Worm (Caenorhabditis elegans) whole organism, early embryonic: ENCODE results near the gene srh-68.
A peak's percentile ranks its signal among the peaks of the same experiment; 100 is the strongest.
"Not testable (repeated sequence)": the region's sequence is repeated elsewhere in the genome, so short reads cannot be mapped to it uniquely, and the experiment has no call there.

Source experiments
- B0310.2 ChIP-seq: sonication (generic microtip); optimal IDR thresholded peaks from 2 replicates; lab custom pipeline; 2016; ENCODE audit warnings: mild to moderate bottlenecking, missing genetic modification characterization, missing compliant biosample characterization
- F13C5.2 ChIP-seq: sonication (generic microtip); optimal IDR thresholded peaks from 2 replicates; lab custom pipeline; 2017; ENCODE audit warnings: mild to moderate bottlenecking, missing genetic modification characterization, inconsistent platforms, missing compliant biosample characterization
- aly-1 ChIP-seq: sonication (generic microtip); optimal IDR thresholded peaks from 2 replicates; lab custom pipeline; 2016; ENCODE audit warnings: missing genetic modification characterization, missing compliant biosample characterization
- ama-1 ChIP-seq: fragments of 150-350 bp; optimal IDR thresholded peaks from 2 replicates; lab custom pipeline; 2014
- ceh-13 ChIP-seq: fragments of 200-800 bp; sonication (Bioruptor generic); optimal IDR thresholded peaks from 2 replicates; lab custom pipeline; 2018; ENCODE audit warnings: mild to moderate bottlenecking, missing genetic modification characterization, missing compliant biosample characterization
- ceh-36 ChIP-seq: sonication (generic microtip); optimal IDR thresholded peaks from 2 replicates; lab custom pipeline; 2016; ENCODE audit warnings: missing genetic modification characterization, inconsistent platforms, missing compliant biosample characterization
- ets-7 ChIP-seq: sonication (generic microtip); optimal IDR thresholded peaks from 2 replicates; lab custom pipeline; 2016; ENCODE audit warnings: missing genotype, missing genetic modification characterization, missing compliant biosample characterization
- flt-1 ChIP-seq: fragments of 200-800 bp; sonication (Bioruptor generic); IDR thresholded peaks from 2 replicates; pipeline ENCODE4 v1.3.6; 2022; ENCODE audit warnings: missing genetic modification characterization, missing compliant biosample characterization
- hmbx-1 ChIP-seq: sonication (generic microtip); optimal IDR thresholded peaks from 2 replicates; lab custom pipeline; 2016; ENCODE audit warnings: mild to moderate bottlenecking, missing genetic modification characterization, missing compliant biosample characterization
- hmg-4 ChIP-seq: fragments of 200-800 bp; sonication (Bioruptor generic); optimal IDR thresholded peaks from 2 replicates; lab custom pipeline; 2018; ENCODE audit warnings: mild to moderate bottlenecking, missing genetic modification characterization, missing compliant biosample characterization
- hnd-1 ChIP-seq: sonication (generic microtip); optimal IDR thresholded peaks from 2 replicates; lab custom pipeline; 2016; ENCODE audit warnings: missing genetic modification characterization, missing compliant biosample characterization
- pes-1 ChIP-seq: fragments of 200-800 bp; sonication (Bioruptor generic); IDR thresholded peaks from 2 replicates; pipeline ENCODE4 v1.3.6; 2022; ENCODE audit warnings: missing genetic modification reagents, missing genetic modification characterization, missing compliant biosample characterization
- scrt-1 ChIP-seq: fragments of 200-800 bp; sonication (Bioruptor generic); IDR thresholded peaks from 2 replicates; pipeline ENCODE4 v1.3.6; 2022; ENCODE audit warnings: missing genetic modification characterization, missing compliant biosample characterization
- sea-1 ChIP-seq: fragments of 200-800 bp; sonication (Bioruptor generic); conservative IDR thresholded peaks from 2 replicates; pipeline ENCODE4 v1.3.6; 2022; ENCODE audit warnings: missing genetic modification characterization, missing compliant biosample characterization
- tbx-11 ChIP-seq: fragments of 200-800 bp; sonication (Bioruptor generic); IDR thresholded peaks from 2 replicates; pipeline ENCODE4 v1.3.6; 2022; ENCODE audit warnings: missing genetic modification characterization, missing compliant biosample characterization
- tbx-37 ChIP-seq: fragments of 200-800 bp; sonication (Bioruptor generic); conservative IDR thresholded peaks from 2 replicates; pipeline ENCODE4 v1.3.6; 2022; ENCODE audit warnings: missing genetic modification reagents, missing genetic modification characterization, missing compliant biosample characterization
- tra-4 ChIP-seq: sonication (generic microtip); optimal IDR thresholded peaks from 2 replicates; lab custom pipeline; 2017; ENCODE audit warnings: missing genetic modification characterization, missing compliant biosample characterization

The srh-68 gene

ce11 chrII:12525526-12525925 is 18.4 kb downstream of the srh-68 start, which contains the start of gene srx-118:
srx-118 (plus strand) TSS chrII:12525826.
- no peak for TF ChIP-seq aly-1 (tag; lab: Kevin White, UChicago)
- no peak for TF ChIP-seq ets-7
- no peak for TF ChIP-seq hmg-4 (GFP tag; lab: Kevin White, UChicago)
- no peak for TF ChIP-seq tra-4 (tag; lab: Kevin White, UChicago)
- no peak for TF ChIP-seq tbx-11 (GFP tag; lab: Robert Waterston, UW)
- TF ChIP-seq ama-1 (lab: Kevin White, UChicago), result no peak
- no peak for TF ChIP-seq ceh-36 (tag; lab: Kevin White, UChicago)
- TF ChIP-seq hnd-1 (tag; lab: Kevin White, UChicago), result no peak
- TF ChIP-seq tbx-37 (GFP tag; lab: Robert Waterston, UW), result no peak
- no peak for TF ChIP-seq scrt-1 (GFP tag; lab: Robert Waterston, UW)
- TF ChIP-seq hmbx-1 (tag; lab: Kevin White, UChicago), result no peak
- TF ChIP-seq B0310.2 (tag; lab: Kevin White, UChicago), result no peak
- no peak for TF ChIP-seq sea-1 (GFP tag; lab: Robert Waterston, UW)

- no peak for TF ChIP-seq ama-1 (lab: Kevin White, UChicago)
- no peak for TF ChIP-seq flt-1 (GFP tag; lab: Robert Waterston, UW)
- TF ChIP-seq sea-1 (GFP tag; lab: Robert Waterston, UW), result no peak
- no peak for TF ChIP-seq B0310.2 (tag; lab: Kevin White, UChicago)
- TF ChIP-seq aly-1 (tag; lab: Kevin White, UChicago), result no peak
- no peak for TF ChIP-seq pes-1 (GFP tag; lab: Robert Waterston, UW)
- no peak for TF ChIP-seq scrt-1 (GFP tag; lab: Robert Waterston, UW)
- TF ChIP-seq hmbx-1 (tag; lab: Kevin White, UChicago), result no peak
- TF ChIP-seq tbx-11 (GFP tag; lab: Robert Waterston, UW), result no peak
- TF ChIP-seq ceh-36 (tag; lab: Kevin White, UChicago), result no peak
- TF ChIP-seq ceh-13 (GFP tag; lab: Kevin White, UChicago), result no peak
- no peak for TF ChIP-seq hnd-1 (tag; lab: Kevin White, UChicago)
- no peak for TF ChIP-seq hmg-4 (GFP tag; lab: Kevin White, UChicago)
- no peak for TF ChIP-seq tra-4 (tag; lab: Kevin White, UChicago)
- TF ChIP-seq F13C5.2, result no peak
- TF ChIP-seq tbx-37 (GFP tag; lab: Robert Waterston, UW), result no peak
Measured at ce11 chrII:12527947-12528346, 20.8 kb downstream of the srh-68 start, which contains the start of gene srx-119. srx-119 (plus strand) TSS chrII:12528247.

ce11 chrII:12530958-12531357 is 23.8 kb downstream of the srh-68 start, which contains the start of gene srx-120:
srx-120 (plus strand) TSS chrII:12531258.
- no peak for TF ChIP-seq hmbx-1 (tag; lab: Kevin White, UChicago)
- no peak for TF ChIP-seq pes-1 (GFP tag; lab: Robert Waterston, UW)
- TF ChIP-seq tra-4 (tag; lab: Kevin White, UChicago), result no peak
- no peak for TF ChIP-seq B0310.2 (tag; lab: Kevin White, UChicago)
- no peak for TF ChIP-seq ceh-13 (GFP tag; lab: Kevin White, UChicago)
- no peak for TF ChIP-seq hnd-1 (tag; lab: Kevin White, UChicago)
- no peak for TF ChIP-seq flt-1 (GFP tag; lab: Robert Waterston, UW)
- TF ChIP-seq sea-1 (GFP tag; lab: Robert Waterston, UW), result no peak

- TF ChIP-seq ceh-36 (tag; lab: Kevin White, UChicago), result peak; percentile 59
- no peak for TF ChIP-seq ama-1 (lab: Kevin White, UChicago)
Measured at ce11 chrII:12535297-12535803, 28.2 kb downstream of the srh-68 start, which contains the start of gene nimk-1. nimk-1 (plus strand) TSS chrII:12535753.

DNA sequence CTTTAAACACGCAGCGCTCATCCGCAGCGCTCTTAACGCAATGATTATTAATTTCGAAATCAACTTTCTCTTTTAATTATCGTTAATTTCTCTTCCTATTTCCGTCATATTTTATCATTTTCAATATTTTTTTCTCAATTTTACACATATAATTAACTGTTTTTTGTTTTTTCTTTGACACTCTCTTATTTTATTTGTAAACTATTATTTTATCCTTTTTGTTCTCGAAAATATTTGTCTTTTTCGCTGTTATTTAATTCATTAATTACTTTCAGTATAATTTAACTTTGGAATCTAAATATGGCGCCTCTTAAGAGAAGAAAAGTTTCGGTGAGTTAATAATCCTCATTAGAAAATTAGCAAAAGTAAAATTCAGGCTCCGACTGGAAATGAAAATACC is 29.1 kb downstream of the srh-68 start, which contains the start of gene F49C5.3:
F49C5.3 (plus strand) TSS at position 301 of the 400 bp plus-strand sequence.
- not testable (repeated sequence) for TF ChIP-seq hmg-4 (GFP tag; lab: Kevin White, UChicago); ceh-13 (GFP tag; lab: Kevin White, UChicago); ceh-36 (tag; lab: Kevin White, UChicago)

DNA sequence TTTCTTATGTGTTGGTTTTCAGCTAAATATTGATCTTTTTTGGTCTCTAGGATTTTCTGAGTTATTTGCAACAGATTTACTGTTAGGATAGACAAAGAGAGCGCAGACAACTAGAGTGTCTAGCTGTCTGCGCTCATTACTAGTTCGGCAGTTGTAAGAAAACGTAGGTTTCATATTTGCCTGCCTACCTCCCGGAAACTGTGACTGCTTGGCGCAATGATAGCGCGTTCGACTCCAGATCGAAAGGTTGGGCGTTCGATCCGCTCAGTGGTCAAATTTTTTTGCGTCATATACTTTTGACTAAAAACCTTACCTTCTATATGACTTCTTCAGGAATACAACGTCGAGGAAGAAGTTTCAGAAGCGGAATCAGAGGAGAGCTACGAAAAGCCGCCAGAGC is 32.3 kb downstream of the srh-68 start:
- TF ChIP-seq ceh-13 (GFP tag; lab: Kevin White, UChicago) (no peak), flt-1 (GFP tag; lab: Robert Waterston, UW) (no peak), hnd-1 (tag; lab: Kevin White, UChicago) (no peak), aly-1 (tag; lab: Kevin White, UChicago) (no peak), F13C5.2 (no peak), B0310.2 (tag; lab: Kevin White, UChicago) (no peak), sea-1 (GFP tag; lab: Robert Waterston, UW) (no peak)

DNA sequence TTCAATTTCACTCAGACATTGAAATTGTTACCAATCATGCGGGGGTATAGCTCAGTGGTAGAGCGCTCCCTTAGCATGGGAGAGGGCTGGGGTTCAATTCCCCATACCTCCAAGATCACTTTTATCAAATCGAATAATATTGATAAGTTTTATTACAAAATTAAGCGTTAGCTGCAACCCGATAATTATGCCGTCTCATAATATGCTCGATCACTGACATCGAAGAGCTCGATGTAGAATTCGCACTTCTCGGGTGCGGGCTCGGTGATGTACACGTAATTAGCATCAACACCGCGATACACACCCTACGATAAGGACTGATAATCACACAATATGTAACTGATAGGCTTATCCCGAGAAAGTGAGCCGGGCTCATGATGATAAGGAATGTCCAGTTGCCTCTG is 35.5 kb downstream of the srh-68 start:
- TF ChIP-seq pes-1 (GFP tag; lab: Robert Waterston, UW) (no peak), hmbx-1 (tag; lab: Kevin White, UChicago) (no peak), ceh-36 (tag; lab: Kevin White, UChicago) (no peak), scrt-1 (GFP tag; lab: Robert Waterston, UW) (no peak), flt-1 (GFP tag; lab: Robert Waterston, UW) (no peak), ama-1 (lab: Kevin White, UChicago) (no peak), tbx-11 (GFP tag; lab: Robert Waterston, UW) (no peak), aly-1 (tag; lab: Kevin White, UChicago) (no peak), B0310.2 (tag; lab: Kevin White, UChicago) (no peak), ets-7 (no peak)
